Fruit fly (Drosophila melanogaster) S2 (cell line): ENCODE measurements around the gene Bet3.
A peak's percentile ranks its signal among the peaks of the same experiment; 100 is the strongest.

ENCODE experiments used
- CG8478 ChIP-seq: fragments of >200 bp; optimal IDR thresholded peaks from 2 replicates; lab custom pipeline; 2018
- CTCF ChIP-seq, 2 experiments: fragments of >200 bp; optimal IDR thresholded peaks; 2 replicates each; lab custom pipeline; 2018

DNA sequence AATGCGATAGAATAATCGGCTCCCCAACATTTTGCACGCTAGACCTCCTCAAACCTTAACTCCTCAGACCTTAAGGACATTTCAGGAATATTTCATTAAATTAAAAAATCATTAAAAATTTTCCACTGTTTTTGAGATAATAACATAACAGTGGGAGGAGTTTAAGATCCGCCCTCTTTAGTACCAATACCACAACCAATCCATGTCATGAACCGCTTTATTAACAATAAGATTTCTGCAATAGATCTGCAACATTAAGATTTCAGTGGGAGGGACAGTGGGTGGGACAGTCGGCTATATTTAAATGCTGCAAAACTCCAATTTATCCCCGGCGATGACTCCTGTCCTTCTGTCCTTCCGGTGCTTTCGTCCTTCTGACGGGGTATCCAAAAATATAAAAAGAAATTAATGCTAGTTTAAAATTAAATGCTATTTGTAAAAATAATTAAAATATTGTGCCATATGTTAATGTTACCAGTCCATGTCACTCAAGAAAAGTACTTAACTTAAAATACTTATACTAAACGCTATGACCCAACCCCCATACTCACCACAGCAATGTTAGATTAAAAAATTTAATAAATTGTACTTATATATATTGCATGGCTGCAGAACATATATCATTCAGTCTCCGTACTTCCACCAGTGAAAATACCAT is 687 bp upstream of the Bet3 start, which contains the start of gene Srg3:
- TF ChIP-seq CG8478 (lab: Kevin White, UChicago): no peak
- peak in 1 of 2 experiments; percentile 16 for TF ChIP-seq CTCF (optimal IDR thresholded peaks at IDR 0.05; lab: Kevin White, UChicago)
